Fruit fly (Drosophila melanogaster) whole organism, embryonic: ENCODE measurements around the gene Tim17a1.
A peak's percentile ranks its signal among the peaks of the same experiment; 100 is the strongest.

Experiments
- Abd-B ChIP-seq: fragments of 200-800 bp; sonication (Bioruptor generic); optimal IDR thresholded peaks from 2 replicates; lab custom pipeline; 2018; ENCODE audit warnings: missing biosample characterization, mild to moderate bottlenecking, missing genetic modification characterization, moderate library complexity
- CG12659 ChIP-seq: fragments of 200-800 bp; sonication (Bioruptor generic); optimal IDR thresholded peaks from 3 replicates; lab custom pipeline; 2017; ENCODE audit warnings: mild to moderate bottlenecking, missing biosample characterization, missing genetic modification reagents, missing genetic modification characterization
- CG13287 ChIP-seq: fragments of 200-800 bp; sonication (Bioruptor generic); IDR thresholded peaks from 2 replicates; pipeline ENCODE4 v1.3.6; 2022; ENCODE audit warnings: missing biosample characterization, missing genetic modification characterization; ENCODE audit not compliant: partially characterized antibody
- CG15514 ChIP-seq: fragments of 200-800 bp; sonication (Bioruptor generic); optimal IDR thresholded peaks from 3 replicates; lab custom pipeline; 2017; ENCODE audit warnings: missing biosample characterization, missing genetic modification characterization, mild to moderate bottlenecking, moderate library complexity, missing genetic modification reagents
- CG17802 ChIP-seq: fragments of 200-800 bp; sonication (Bioruptor generic); optimal IDR thresholded peaks from 2 replicates; lab custom pipeline; 2018; ENCODE audit warnings: missing biosample characterization, mild to moderate bottlenecking, missing genetic modification characterization, moderate library complexity
- CG17829 ChIP-seq: fragments of 200-800 bp; optimal IDR thresholded peaks from 2 replicates; lab custom pipeline; 2019; ENCODE audit warnings: missing biosample characterization, mild to moderate bottlenecking, missing genetic modification characterization, moderate library complexity
- CG18011 ChIP-seq: fragments of 200-800 bp; sonication (Bioruptor generic); optimal IDR thresholded peaks from 2 replicates; lab custom pipeline; 2017; ENCODE audit warnings: missing biosample characterization, missing genetic modification characterization, mild to moderate bottlenecking, moderate library complexity, missing genotype
- CG18764 ChIP-seq: fragments of 200-800 bp; sonication (Bioruptor generic); optimal IDR thresholded peaks from 3 replicates; lab custom pipeline; 2016; ENCODE audit warnings: missing biosample characterization, missing genetic modification characterization
- CG2120 ChIP-seq: fragments of 200-800 bp; sonication (Bioruptor generic); optimal IDR thresholded peaks from 3 replicates; lab custom pipeline; 2016; ENCODE audit warnings: missing biosample characterization, missing genetic modification characterization
- CG2875 ChIP-seq: fragments of 200-800 bp; sonication (Bioruptor generic); optimal IDR thresholded peaks from 2 replicates; lab custom pipeline; 2017; ENCODE audit warnings: missing biosample characterization, mild to moderate bottlenecking, missing genetic modification characterization, missing genetic modification reagents
- CG34376 ChIP-seq: fragments of 200-800 bp; sonication (Bioruptor generic); optimal IDR thresholded peaks from 2 replicates; lab custom pipeline; 2018; ENCODE audit warnings: missing biosample characterization, mild to moderate bottlenecking, missing genetic modification characterization
- CG4820 ChIP-seq: fragments of 200-800 bp; sonication (Bioruptor generic); optimal IDR thresholded peaks from 3 replicates; lab custom pipeline; 2016; ENCODE audit warnings: missing biosample characterization, missing genetic modification characterization
- CG5953 ChIP-seq: fragments of 200-800 bp; sonication (Bioruptor generic); IDR thresholded peaks from 2 replicates; pipeline ENCODE4 v1.3.6; 2022; ENCODE audit warnings: missing biosample characterization, missing genetic modification characterization
- CG7357 ChIP-seq: fragments of 200-800 bp; sonication (Bioruptor generic); IDR thresholded peaks from 3 replicates; pipeline ENCODE4 v1.3.6; 2022; ENCODE audit warnings: missing biosample characterization, missing genetic modification characterization
- CG7928 ChIP-seq: fragments of 200-800 bp; sonication (Bioruptor generic); optimal IDR thresholded peaks from 2 replicates; lab custom pipeline; 2017; ENCODE audit warnings: missing biosample characterization, mild to moderate bottlenecking, missing genetic modification characterization
- CG7963 ChIP-seq: fragments of 200-800 bp; sonication (Bioruptor generic); IDR thresholded peaks from 3 replicates; pipeline ENCODE4 v1.3.6; 2022; ENCODE audit warnings: missing biosample characterization, missing genetic modification characterization; ENCODE audit not compliant: partially characterized antibody
- CG8478 ChIP-seq: fragments of >200 bp; optimal IDR thresholded peaks from 2 replicates; lab custom pipeline; 2018
- CG8924 ChIP-seq: fragments of 200-800 bp; optimal IDR thresholded peaks from 3 replicates; lab custom pipeline; 2019; ENCODE audit warnings: missing biosample characterization, mild to moderate bottlenecking, missing genetic modification characterization, moderate library complexity
- CG9437 ChIP-seq: fragments of 200-800 bp; sonication (Bioruptor generic); optimal IDR thresholded peaks from 2 replicates; lab custom pipeline; 2018; ENCODE audit warnings: missing biosample characterization, mild to moderate bottlenecking, missing genetic modification characterization
- CG9817 ChIP-seq: fragments of 200-800 bp; sonication (Bioruptor generic); optimal IDR thresholded peaks from 2 replicates; lab custom pipeline; 2018; ENCODE audit warnings: missing biosample characterization, mild to moderate bottlenecking, missing genetic modification characterization, moderate library complexity
- CG9876 ChIP-seq: fragments of 200-800 bp; sonication (Bioruptor generic); optimal IDR thresholded peaks from 2 replicates; lab custom pipeline; 2016; ENCODE audit warnings: missing biosample characterization, missing genetic modification characterization
- Dp ChIP-seq: fragments of 200-800 bp; sonication (Bioruptor generic); optimal IDR thresholded peaks from 2 replicates; lab custom pipeline; 2018; ENCODE audit warnings: missing biosample characterization, mild to moderate bottlenecking, missing genetic modification characterization, moderate library complexity
- Dref ChIP-seq: fragments of 200-800 bp; sonication (Bioruptor generic); IDR thresholded peaks from 2 replicates; pipeline ENCODE4 v1.3.6; 2022; ENCODE audit warnings: missing biosample characterization, missing genetic modification characterization
- HLH3B ChIP-seq: fragments of 200-800 bp; sonication (Bioruptor generic); IDR thresholded peaks from 2 replicates; pipeline ENCODE4 v1.3.6; 2022; ENCODE audit warnings: missing biosample characterization, missing genetic modification characterization
- Hr51 ChIP-seq, 2 experiments: fragments of 200-800 bp; sonication (Bioruptor generic); optimal IDR thresholded peaks; 2 replicates in 1 of 2; 3 replicates in 1 of 2; lab custom pipeline; 2016 to 2018; ENCODE audit warnings: missing biosample characterization in 2 of 2, missing genetic modification characterization in 2 of 2, mild to moderate bottlenecking in 1 of 2, moderate library complexity in 1 of 2
- MESR4 ChIP-seq: fragments of 200-800 bp; sonication (Bioruptor generic); optimal IDR thresholded peaks from 2 replicates; lab custom pipeline; 2018; ENCODE audit warnings: missing biosample characterization, mild to moderate bottlenecking, missing genetic modification characterization, moderate library complexity
- Max ChIP-seq: fragments of 200-800 bp; sonication (Bioruptor generic); optimal IDR thresholded peaks from 2 replicates; lab custom pipeline; 2016; ENCODE audit warnings: missing biosample characterization, mild to moderate bottlenecking, missing genetic modification characterization
- Mrtf ChIP-seq: fragments of 200-800 bp; sonication (Bioruptor generic); IDR thresholded peaks from 3 replicates; pipeline ENCODE4 v1.3.6; 2022; ENCODE audit warnings: missing biosample characterization, missing genetic modification characterization
- NK7.1 ChIP-seq: fragments of 200-800 bp; sonication (Bioruptor generic); optimal IDR thresholded peaks from 3 replicates; lab custom pipeline; 2016; ENCODE audit warnings: missing biosample characterization, missing genetic modification characterization
- Nf-YC ChIP-seq: fragments of 200-800 bp; optimal IDR thresholded peaks from 3 replicates; lab custom pipeline; 2019; ENCODE audit warnings: missing biosample characterization, mild to moderate bottlenecking, missing genetic modification characterization, moderate library complexity
- Opbp ChIP-seq: fragments of 200-800 bp; sonication (Bioruptor generic); IDR thresholded peaks from 3 replicates; pipeline ENCODE4 v1.3.6; 2022; ENCODE audit warnings: missing biosample characterization, missing genetic modification characterization; ENCODE audit not compliant: partially characterized antibody
- TFAM ChIP-seq: fragments of 200-800 bp; sonication (Bioruptor generic); optimal IDR thresholded peaks from 2 replicates; lab custom pipeline; 2017; ENCODE audit warnings: missing biosample characterization, missing genetic modification characterization, inconsistent platforms
- bigmax ChIP-seq: fragments of 200-800 bp; sonication (Bioruptor generic); optimal IDR thresholded peaks from 2 replicates; lab custom pipeline; 2018; ENCODE audit warnings: missing biosample characterization, mild to moderate bottlenecking, missing genetic modification characterization
- bsh ChIP-seq, 2 experiments: fragments of 200-800 bp; sonication (Bioruptor generic); optimal IDR thresholded peaks; 2 replicates each; lab custom pipeline; 2017 to 2018; ENCODE audit warnings: mild to moderate bottlenecking in 2 of 2, missing biosample characterization in 2 of 2, missing genetic modification characterization in 2 of 2, moderate library complexity in 1 of 2
- cad ChIP-seq: fragments of >200 bp; optimal IDR thresholded peaks from 2 replicates; lab custom pipeline; 2017; ENCODE audit warnings: missing biosample characterization, missing genetic modification characterization
- chif ChIP-seq, 2 experiments: fragments of 200-800 bp; sonication (Bioruptor generic); optimal IDR thresholded peaks; 3 replicates each; lab custom pipeline; 2016; ENCODE audit warnings: missing biosample characterization in 2 of 2, missing genetic modification characterization in 2 of 2
- da ChIP-seq: fragments of 200-800 bp; sonication (Bioruptor generic); optimal IDR thresholded peaks from 2 replicates; lab custom pipeline; 2016; ENCODE audit warnings: missing biosample characterization, missing genetic modification characterization
- eve ChIP-seq, 2 experiments: fragments of >200 bp; optimal IDR thresholded peaks; 2 replicates each; lab custom pipeline; 2017; ENCODE audit warnings: missing biosample characterization in 2 of 2, missing genetic modification characterization in 2 of 2
- grau ChIP-seq: fragments of 200-800 bp; optimal IDR thresholded peaks from 3 replicates; lab custom pipeline; 2019; ENCODE audit warnings: missing biosample characterization, mild to moderate bottlenecking, missing genetic modification characterization, moderate library complexity
- lbe ChIP-seq: fragments of 200-800 bp; sonication (Bioruptor generic); optimal IDR thresholded peaks from 2 replicates; lab custom pipeline; 2016; ENCODE audit warnings: missing biosample characterization, mild to moderate bottlenecking, missing genetic modification characterization
- maf-S ChIP-seq: fragments of 200-800 bp; sonication (Bioruptor generic); optimal IDR thresholded peaks from 2 replicates; lab custom pipeline; 2016; ENCODE audit warnings: missing biosample characterization, missing genetic modification characterization
- mam ChIP-seq: fragments of 200-800 bp; sonication (Bioruptor generic); optimal IDR thresholded peaks from 3 replicates; lab custom pipeline; 2016; ENCODE audit warnings: missing biosample characterization, missing genetic modification characterization
- nmo ChIP-seq: fragments of 200-800 bp; sonication (Bioruptor generic); optimal IDR thresholded peaks from 2 replicates; lab custom pipeline; 2018; ENCODE audit warnings: missing biosample characterization, mild to moderate bottlenecking, missing genetic modification characterization, moderate library complexity
- peb ChIP-seq: fragments of 200-800 bp; sonication (Bioruptor generic); IDR thresholded peaks from 2 replicates; pipeline ENCODE4 v1.3.6; 2022; ENCODE audit warnings: missing biosample characterization, missing genetic modification characterization
- prd ChIP-seq, 3 experiments: fragments of >200 bp in 2 of 3; fragments of 200-800 bp in 1 of 3; sonication (Bioruptor generic) in 1 of 3; optimal IDR thresholded peaks in 2 of 3; IDR thresholded peaks in 1 of 3; 2 replicates in 2 of 3; 3 replicates in 1 of 3; pipeline versions ENCODE4 v1.3.6 to Lab custom; 2017 to 2022; ENCODE audit warnings: missing biosample characterization in 1 of 3, missing genetic modification characterization in 1 of 3
- row ChIP-seq: fragments of 200-800 bp; sonication (Bioruptor generic); IDR thresholded peaks from 3 replicates; pipeline ENCODE4 v1.3.6; 2022; ENCODE audit warnings: missing biosample characterization, missing genetic modification characterization
- slbo ChIP-seq: fragments of 200-800 bp; sonication (Bioruptor generic); IDR thresholded peaks from 2 replicates; pipeline ENCODE4 v1.3.6; 2022; ENCODE audit warnings: missing biosample characterization, missing genetic modification characterization
- tin ChIP-seq: fragments of 200-800 bp; sonication (Bioruptor generic); optimal IDR thresholded peaks from 3 replicates; lab custom pipeline; 2016; ENCODE audit warnings: missing biosample characterization, missing genetic modification characterization
- tna ChIP-seq: fragments of 200-800 bp; sonication (Bioruptor generic); IDR thresholded peaks from 2 replicates; pipeline ENCODE4 v1.3.6; 2022; ENCODE audit warnings: missing biosample characterization, missing genetic modification characterization; ENCODE audit not compliant: partially characterized antibody
- wek ChIP-seq: fragments of 200-800 bp; sonication (Bioruptor generic); optimal IDR thresholded peaks from 3 replicates; lab custom pipeline; 2018; ENCODE audit warnings: missing biosample characterization, mild to moderate bottlenecking, missing genetic modification characterization, moderate library complexity

Gene Tim17a1

dm6 chr3R:12350497-12350896 is 14.0 kb downstream of the Tim17a1 start, which contains the start of gene CG10038 (continued):
- TF ChIP-seq CG4820 (GFP tag; lab: Kevin White, UChicago): no peak
- peak; percentile 91 for TF ChIP-seq tna (GFP tag; lab: Robert Waterston, UW)
- TF ChIP-seq lbe (GFP tag; lab: Kevin White, UChicago): peak; percentile 37
- peak; percentile 88 for TF ChIP-seq Dref (GFP tag; lab: Robert Waterston, UW)
- no peak for TF ChIP-seq NK7.1 (GFP tag; lab: Kevin White, UChicago)
- TF ChIP-seq bsh (GFP tag; optimal IDR thresholded peaks at IDR 0.05; lab: Kevin White, UChicago): peak in 1 of 2 experiments; percentile 31
- peak; percentile 6 for TF ChIP-seq maf-S (GFP tag; lab: Kevin White, UChicago)
- no peak for TF ChIP-seq CG34376 (GFP tag; lab: Kevin White, UChicago)
- peak; percentile 45 for TF ChIP-seq mam (GFP tag; lab: Kevin White, UChicago)
- peak; percentile 81 for TF ChIP-seq CG7357 (GFP tag; lab: Robert Waterston, UW)
- peak; percentile 86 for TF ChIP-seq row
- TF ChIP-seq chif (GFP tag; optimal IDR thresholded peaks at IDR 0.05; lab: Kevin White, UChicago): peak in 1 of 2 experiments; percentile 15
- TF ChIP-seq CG12659 (GFP tag; lab: Kevin White, UChicago): peak; percentile 62
- TF ChIP-seq CG9876 (GFP tag; lab: Kevin White, UChicago): peak; percentile 14
- peak; percentile 6 for TF ChIP-seq CG8924
- peak; percentile 57 for TF ChIP-seq CG2120
- TF ChIP-seq wek (GFP tag; lab: Kevin White, UChicago): peak; percentile 31
- no peak for TF ChIP-seq CG8478 (lab: Kevin White, UChicago)
- peak; percentile 69 for TF ChIP-seq nmo (GFP tag; lab: Kevin White, UChicago)
- peak; percentile 67; the same call in 1 of the 2 replicates for TF ChIP-seq slbo
- peak; percentile 97 for TF ChIP-seq CG13287 (GFP tag; lab: Robert Waterston, UW)
- TF ChIP-seq da: no peak
- peak; percentile 20 for TF ChIP-seq CG2875 (GFP tag; lab: Kevin White, UChicago)
- peak; percentile 18 for TF ChIP-seq Max
- peak; percentile 79 for TF ChIP-seq CG15514 (GFP tag; lab: Kevin White, UChicago)
- peak; percentile 59 for TF ChIP-seq Dp (GFP tag; lab: Kevin White, UChicago)
- TF ChIP-seq CG18011 (GFP tag; lab: Kevin White, UChicago): peak; percentile 11
- TF ChIP-seq CG17802 (tag; lab: Kevin White, UChicago): no peak
- TF ChIP-seq bigmax (GFP tag; lab: Kevin White, UChicago): no peak
- peak; percentile 13 for TF ChIP-seq CG18764
- TF ChIP-seq Nf-YC (tag; lab: Kevin White, UChicago): peak; percentile 38
- peak; percentile 8 for TF ChIP-seq Abd-B (GFP tag; lab: Kevin White, UChicago)
- no peak for TF ChIP-seq CG5953 (GFP tag; lab: Robert Waterston, UW)
- peak; percentile 54 for TF ChIP-seq grau (tag; lab: Kevin White, UChicago)
- peak; percentile 10 for TF ChIP-seq MESR4 (GFP tag; lab: Kevin White, UChicago)
- peak; percentile 56 for TF ChIP-seq tin (GFP tag; lab: Kevin White, UChicago)
- TF ChIP-seq CG9437 (GFP tag; lab: Kevin White, UChicago): no peak
- TF ChIP-seq CG7963 (GFP tag; lab: Robert Waterston, UW): peak; percentile 86
- TF ChIP-seq TFAM (GFP tag; lab: Kevin White, UChicago): no peak
- no peak for TF ChIP-seq eve (GFP tag; optimal IDR thresholded peaks at IDR 0.05; lab: Kevin White, UChicago)
- no peak for TF ChIP-seq prd (optimal IDR thresholded peaks at IDR 0.05; lab: Kevin White, UChicago)
- TF ChIP-seq prd (GFP tag; IDR thresholded peaks at IDR 0.05; lab: Robert Waterston, UW): no peak; the same call in 2 of the 3 replicates
- TF ChIP-seq Hr51 (GFP tag; optimal IDR thresholded peaks at IDR 0.05; lab: Kevin White, UChicago): peak; percentile 43 to 53
- peak; percentile 98 for TF ChIP-seq Opbp (GFP tag; lab: Robert Waterston, UW)
- TF ChIP-seq cad (GFP tag; lab: Kevin White, UChicago): no peak
- peak; percentile 47 for TF ChIP-seq CG7928 (GFP tag; lab: Kevin White, UChicago)
- 0 out of 3 replicates have a peak, but pooled peaks have one; percentile 28 for TF ChIP-seq Mrtf (GFP tag; lab: Robert Waterston, UW)
- peak; percentile 30 for TF ChIP-seq CG9817 (tag; lab: Kevin White, UChicago)
- no peak for TF ChIP-seq peb (GFP tag; lab: Robert Waterston, UW)
- no peak for TF ChIP-seq HLH3B (GFP tag; lab: Robert Waterston, UW)
- TF ChIP-seq CG17829 (tag; lab: Kevin White, UChicago): peak; percentile 60
- TF ChIP-seq, all 482 proteins: peak for 173
